Worm (Caenorhabditis elegans): ENCODE measurements around the gene F36A4.3.

The F36A4.3 gene

ce11 chrIV:4265224-4265623 is 4.2 kb upstream of the F36A4.3 start, which contains the start of gene F36A4.5:
Gene F36A4.5, plus strand, starts transcription at chrIV:4265524.
- TF ChIP-seq unc-62 (GFP tag; optimal IDR thresholded peaks at IDR 0.05), result no peak

- no peak for TF ChIP-seq unc-62 (GFP tag; optimal IDR thresholded peaks at IDR 0.05)
These were observed 3.5 kb upstream of the F36A4.3 start for ce11 chrIV:4265951-4266350.

DNA sequence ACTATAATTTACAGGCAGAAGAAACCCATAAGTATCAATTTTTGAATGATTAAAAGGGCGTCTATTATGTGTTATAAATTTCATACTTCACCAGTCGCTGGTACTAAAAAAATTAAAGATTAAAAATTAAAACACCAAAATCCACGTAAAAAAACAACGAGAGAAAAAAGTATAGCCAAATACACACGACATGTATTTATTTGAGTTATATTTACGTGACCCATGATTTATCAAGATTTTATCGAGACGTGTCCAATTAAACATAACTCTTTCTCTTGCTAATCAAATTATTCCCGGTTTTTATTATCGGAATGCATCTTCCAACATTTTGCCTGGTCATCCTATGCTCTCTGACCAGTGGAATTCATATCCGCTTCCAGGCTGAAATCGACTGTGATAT is 2.1 kb upstream of the F36A4.3 start, which contains the start of gene F36A4.4:
Gene F36A4.4 (plus strand): TSS at position 301 of the 400 bp plus-strand sequence.
- TF ChIP-seq unc-62 (GFP tag; optimal IDR thresholded peaks at IDR 0.05), result no peak

DNA sequence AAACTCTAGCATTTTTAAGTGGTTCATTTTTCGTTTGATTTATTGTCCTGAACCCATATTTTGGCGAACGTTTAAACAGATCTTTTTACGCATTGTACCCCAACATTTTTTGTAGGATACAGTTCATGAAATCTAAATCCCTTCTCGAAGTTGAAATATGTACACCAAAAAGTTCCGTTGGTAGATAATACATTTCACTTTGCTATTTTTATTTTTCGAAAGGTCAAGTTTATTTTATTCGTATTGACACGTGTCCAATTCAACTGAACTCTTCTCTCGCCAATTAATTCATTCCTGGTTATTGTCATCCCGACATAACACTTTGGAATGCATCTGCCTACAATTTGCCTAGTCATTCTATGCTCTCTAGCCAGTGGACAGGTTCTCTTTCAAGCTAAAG is 1.5 kb downstream of the F36A4.3 start, which contains the start of gene F36A4.2:
Gene F36A4.2 (plus strand): TSS at position 301 of the 400 bp plus-strand sequence.
- no peak for TF ChIP-seq unc-62 (GFP tag; optimal IDR thresholded peaks at IDR 0.05)

DNA sequence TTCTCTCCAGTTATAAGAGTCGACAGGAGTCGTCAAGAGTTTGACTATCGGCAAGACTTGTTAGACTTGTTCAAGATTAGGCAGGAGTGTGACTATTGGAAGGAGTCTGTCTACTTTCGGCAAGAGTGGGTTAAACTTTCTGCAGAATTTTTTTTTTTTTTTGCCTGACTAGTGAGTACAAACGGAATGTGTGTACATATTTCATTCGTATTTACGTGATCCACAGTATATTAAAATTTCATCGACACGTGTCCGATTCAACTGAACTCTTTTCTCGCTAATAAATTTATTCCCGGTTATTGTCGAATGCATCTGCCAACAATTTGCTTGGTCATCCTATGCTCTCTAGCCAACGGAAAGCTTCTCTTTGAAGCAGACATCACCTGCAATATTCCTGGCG is 2.8 kb downstream of the F36A4.3 start, which contains the start of gene F36A4.1:
Gene F36A4.1 (plus strand): TSS at position 301 of the 400 bp plus-strand sequence.
- no peak for TF ChIP-seq unc-62 (GFP tag; optimal IDR thresholded peaks at IDR 0.05)

DNA sequence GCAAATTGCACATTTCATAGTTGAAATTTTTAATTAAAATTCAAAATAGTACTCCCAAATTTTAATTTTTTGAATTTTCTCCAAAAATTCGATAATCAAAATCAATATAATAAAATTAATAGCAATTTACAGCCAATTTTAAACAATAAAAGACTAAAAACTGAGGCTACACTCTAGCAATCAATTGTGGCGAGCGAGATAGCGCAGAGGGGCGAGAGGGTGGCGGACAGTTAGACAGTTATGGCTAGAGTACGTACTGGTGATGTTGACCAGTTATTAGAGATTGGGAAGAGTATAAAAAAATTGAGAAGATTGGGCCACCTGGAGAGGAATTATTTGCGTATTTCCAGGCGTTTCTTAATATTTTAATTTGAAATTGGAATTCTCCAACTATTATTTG is 8.3 kb downstream of the F36A4.3 start, which contains the start of gene nhr-78:
Gene nhr-78 (minus strand): TSS at position 182 of the 400 bp plus-strand sequence.
- no peak for TF ChIP-seq unc-62 (GFP tag; optimal IDR thresholded peaks at IDR 0.05)

- TF ChIP-seq unc-62 (GFP tag; optimal IDR thresholded peaks at IDR 0.05), result no peak
These were observed 14.6 kb downstream of the F36A4.3 start, which contains the start of gene F15E6.6 for ce11 chrIV:4284020-4284419. Gene F15E6.6, minus strand, starts transcription at chrIV:4284120.

DNA sequence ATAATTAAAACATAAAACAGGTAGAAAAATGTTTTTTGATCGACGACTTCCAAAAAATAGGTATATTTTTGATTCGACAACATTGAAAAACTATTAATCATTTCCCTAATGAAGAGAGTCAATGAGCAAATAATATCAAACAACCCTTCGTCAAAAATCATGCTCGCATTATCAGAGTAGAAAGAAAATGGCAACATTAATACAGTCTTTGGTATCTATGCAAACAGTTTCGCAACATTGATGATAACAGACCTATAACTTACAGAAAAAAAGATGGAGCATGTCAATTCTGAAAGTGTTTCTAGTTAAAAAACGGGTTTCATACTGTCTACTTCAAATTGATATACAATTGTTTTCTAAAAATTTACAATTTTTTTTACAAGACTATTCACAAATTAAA is 15.6 kb downstream of the F36A4.3 start:
- TF ChIP-seq unc-62 (GFP tag; optimal IDR thresholded peaks at IDR 0.05), result no peak

- TF ChIP-seq unc-62 (GFP tag; optimal IDR thresholded peaks at IDR 0.05), result no peak
These were observed 18.9 kb downstream of the F36A4.3 start, which contains the start of gene srv-4 for ce11 chrIV:4288332-4288731. Gene srv-4, minus strand, starts transcription at chrIV:4288432.

ce11 chrIV:4289267-4289666 is 19.9 kb downstream of the F36A4.3 start, which contains the start of gene F15E6.5:
Gene F15E6.5, plus strand, starts transcription at chrIV:4289567.
- TF ChIP-seq unc-62 (GFP tag; optimal IDR thresholded peaks at IDR 0.05), result no peak

DNA sequence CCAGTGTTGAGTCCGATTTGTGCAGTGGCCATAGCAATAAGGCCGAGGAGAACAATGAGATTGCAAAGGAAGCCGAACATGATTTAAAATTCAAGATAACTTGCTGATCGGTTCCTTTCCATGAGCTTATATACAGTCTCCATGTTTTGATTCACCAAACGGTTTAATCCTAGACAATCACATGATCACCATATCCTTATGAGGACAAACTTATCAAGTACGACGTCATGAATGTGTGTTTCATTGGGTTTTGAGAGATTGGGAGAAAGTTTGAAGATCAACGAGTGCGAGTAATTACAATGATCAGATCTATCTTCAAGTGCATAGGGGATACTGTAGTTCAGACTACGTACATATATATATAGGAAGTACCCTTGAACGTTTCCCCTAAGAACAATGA is 21.1 kb downstream of the F36A4.3 start, which contains the start of gene dct-7:
Gene dct-7 (minus strand): TSS at position 101 of the 400 bp plus-strand sequence.
- TF ChIP-seq unc-62 (GFP tag; optimal IDR thresholded peaks at IDR 0.05), result no peak

ce11 chrIV:4291174-4291573 is 21.8 kb downstream of the F36A4.3 start, which contains the start of gene F15E6.4:
Gene F15E6.4, plus strand, starts transcription at chrIV:4291474.
- TF ChIP-seq unc-62 (GFP tag; optimal IDR thresholded peaks at IDR 0.05), result no peak

- TF ChIP-seq unc-62 (GFP tag; optimal IDR thresholded peaks at IDR 0.05), result no peak
These were observed 23.2 kb downstream of the F36A4.3 start, which contains the start of gene F15E6.10 for ce11 chrIV:4292569-4292968. Gene F15E6.10, plus strand, starts transcription at chrIV:4292869.

DNA sequence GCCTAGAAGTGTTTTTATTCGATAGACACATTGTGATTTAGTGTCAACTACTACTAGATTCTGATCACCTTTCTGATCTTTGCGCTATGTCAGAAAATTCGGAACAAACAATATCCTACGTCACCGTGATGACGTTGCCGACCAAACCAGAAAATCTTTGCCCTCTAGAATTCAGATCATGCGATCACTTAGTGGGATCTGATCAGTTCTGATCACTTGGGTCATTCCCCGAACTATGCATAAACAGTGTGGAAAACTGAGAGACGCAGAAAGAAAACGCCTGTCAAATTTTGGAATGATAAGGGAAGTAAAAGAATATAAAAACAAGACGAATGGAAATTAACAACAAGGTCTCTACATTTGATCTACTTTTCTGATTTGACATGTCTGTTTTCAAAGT is 25.1 kb downstream of the F36A4.3 start, which contains the start of gene F15E6.3:
Gene F15E6.3 (plus strand): TSS at position 344 of the 400 bp plus-strand sequence.
- no peak for TF ChIP-seq unc-62 (GFP tag; optimal IDR thresholded peaks at IDR 0.05)

DNA sequence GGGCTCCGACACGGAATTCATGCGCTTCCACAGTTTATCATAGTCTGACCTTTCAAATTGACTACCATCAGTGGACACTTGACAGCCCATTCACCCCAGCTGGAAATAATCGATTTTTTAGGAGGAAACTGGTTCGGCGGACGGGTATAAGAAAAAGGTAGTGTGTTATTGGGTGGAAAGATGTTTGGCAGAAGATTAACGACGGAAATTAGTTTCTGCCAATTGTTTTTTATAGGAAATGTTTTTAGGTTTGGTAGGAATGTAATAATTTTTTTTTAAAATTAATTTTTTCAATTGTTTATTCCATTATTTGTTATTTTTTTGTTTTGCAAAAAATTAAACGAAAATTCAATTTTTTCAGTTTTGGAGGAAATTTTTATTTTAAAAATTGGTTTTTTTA is 29.6 kb downstream of the F36A4.3 start, which contains the start of gene F15E6.9:
Gene F15E6.9 (minus strand): TSS at position 101 of the 400 bp plus-strand sequence.
- no peak for TF ChIP-seq unc-62 (GFP tag; optimal IDR thresholded peaks at IDR 0.05)

ce11 chrIV:4299994-4300393 is 30.6 kb downstream of the F36A4.3 start:
- TF ChIP-seq unc-62 (GFP tag; optimal IDR thresholded peaks at IDR 0.05), result no peak

- TF ChIP-seq unc-62 (GFP tag; optimal IDR thresholded peaks at IDR 0.05), result no peak
These were observed 31.8 kb downstream of the F36A4.3 start, which contains the start of gene lgc-22 for ce11 chrIV:4301202-4301601. Gene lgc-22, plus strand, starts transcription at chrIV:4301306.

Data from whole organism, dauer.